Worm (Caenorhabditis elegans) whole organism, L1 larva: ENCODE results near the gene R05A10.8.

Experiments
- C16A3.4 ChIP-seq: fragments of 150-350 bp; optimal IDR thresholded peaks from 2 replicates; lab custom pipeline; 2014; ENCODE audit warnings: missing biosample characterization, missing genetic modification characterization
- F16B12.6 ChIP-seq: fragments of 150-350 bp; optimal IDR thresholded peaks from 2 replicates; lab custom pipeline; 2014; ENCODE audit warnings: missing biosample characterization, missing genetic modification characterization
- Y116A8C.19 ChIP-seq: sonication (generic microtip); optimal IDR thresholded peaks from 2 replicates; lab custom pipeline; 2016; ENCODE audit warnings: missing compliant biosample characterization, missing genetic modification characterization, borderline replicate concordance
- aha-1 ChIP-seq: fragments of 150-350 bp; optimal IDR thresholded peaks from 2 replicates; lab custom pipeline; 2014; ENCODE audit warnings: missing biosample characterization, missing genetic modification characterization
- ceh-82 ChIP-seq, 3 experiments: fragments of 150-350 bp in 1 of 3; sonication (generic microtip) in 2 of 3; optimal IDR thresholded peaks; 2 replicates each; lab custom pipeline; 2014 to 2017; ENCODE audit warnings: missing biosample characterization in 3 of 3, missing genetic modification characterization in 3 of 3
- ceh-90 ChIP-seq: sonication (generic microtip); optimal IDR thresholded peaks from 2 replicates; lab custom pipeline; 2016; ENCODE audit warnings: missing genetic modification characterization, missing compliant biosample characterization
- efl-1 ChIP-seq, 4 experiments: fragments of 150-350 bp; optimal IDR thresholded peaks in 3 of 4; peaks in 1 of 4; 1 replicate in 1 of 4; 2 replicates in 3 of 4; lab custom pipeline; 2014; ENCODE audit warnings: missing biosample characterization in 2 of 4, missing genetic modification characterization in 2 of 4, missing genetic modification reagents in 2 of 4
- egl-27 ChIP-seq, 2 experiments: fragments of 150-350 bp in 1 of 2; sonication (generic microtip); optimal IDR thresholded peaks; 3 replicates each; lab custom pipeline; 2017 to 2018; ENCODE audit warnings: missing biosample characterization in 2 of 2, missing genetic modification characterization in 2 of 2, missing genetic modification reagents in 2 of 2
- fkh-4 ChIP-seq: sonication (generic microtip); optimal IDR thresholded peaks from 2 replicates; lab custom pipeline; 2016; ENCODE audit warnings: missing compliant biosample characterization, missing genetic modification characterization, borderline replicate concordance
- fos-1 ChIP-seq: fragments of 150-350 bp; optimal IDR thresholded peaks from 2 replicates; lab custom pipeline; 2014; ENCODE audit warnings: missing biosample characterization, missing genetic modification characterization
- grh-1 ChIP-seq: fragments of 200-800 bp; sonication (Bioruptor generic); IDR thresholded peaks from 2 replicates; pipeline ENCODE4 v1.3.6; 2022; ENCODE audit warnings: missing genetic modification reagents, missing genetic modification characterization, missing compliant biosample characterization
- hlh-17 ChIP-seq: fragments of 200-800 bp; sonication (Bioruptor generic); optimal IDR thresholded peaks from 2 replicates; lab custom pipeline; 2018; ENCODE audit warnings: missing genetic modification characterization, mild to moderate bottlenecking, missing compliant biosample characterization, moderate library complexity, borderline replicate concordance
- irx-1 ChIP-seq: sonication (generic microtip); optimal IDR thresholded peaks from 2 replicates; lab custom pipeline; 2016; ENCODE audit warnings: missing genetic modification characterization, missing compliant biosample characterization
- jun-1 ChIP-seq: fragments of 150-350 bp; optimal IDR thresholded peaks from 2 replicates; lab custom pipeline; 2014; ENCODE audit warnings: missing biosample characterization, missing genetic modification reagents, missing genetic modification characterization
- lin-13 ChIP-seq: fragments of 150-350 bp; optimal IDR thresholded peaks from 2 replicates; lab custom pipeline; 2014; ENCODE audit warnings: missing biosample characterization, missing genetic modification reagents, missing genetic modification characterization
- lin-35 ChIP-seq, 2 experiments: fragments of 150-350 bp; optimal IDR thresholded peaks; 2 replicates each; lab custom pipeline; 2014; ENCODE audit warnings: missing biosample characterization in 2 of 2, missing genetic modification characterization in 2 of 2, missing genetic modification reagents in 2 of 2
- lin-39 ChIP-seq: fragments of 150-350 bp; optimal IDR thresholded peaks from 2 replicates; lab custom pipeline; 2014; ENCODE audit warnings: missing biosample characterization, missing genetic modification reagents, missing genetic modification characterization
- lir-3 ChIP-seq: sonication (generic microtip); optimal IDR thresholded peaks from 2 replicates; lab custom pipeline; 2016; ENCODE audit warnings: mild to moderate bottlenecking, missing genetic modification characterization, moderate library complexity, missing compliant biosample characterization; ENCODE audit not compliant: poor library complexity
- mef-2 ChIP-seq: fragments of 150-350 bp; optimal IDR thresholded peaks from 2 replicates; lab custom pipeline; 2014; ENCODE audit warnings: missing biosample characterization, missing genetic modification characterization
- nhr-76 ChIP-seq: sonication (generic microtip); optimal IDR thresholded peaks from 2 replicates; lab custom pipeline; 2017; ENCODE audit warnings: missing biosample characterization, missing genetic modification characterization
- nhr-77 ChIP-seq: fragments of 150-350 bp; optimal IDR thresholded peaks from 2 replicates; lab custom pipeline; 2014; ENCODE audit warnings: missing biosample characterization, missing genetic modification characterization
- nhr-85 ChIP-seq: sonication (generic microtip); peaks from one replicate; lab custom pipeline; 2016; ENCODE audit warnings: missing genetic modification characterization, inconsistent platforms, missing compliant biosample characterization
- nhr-90 ChIP-seq: sonication (generic microtip); optimal IDR thresholded peaks from 2 replicates; lab custom pipeline; 2016; ENCODE audit warnings: mild to moderate bottlenecking, missing genetic modification characterization, missing compliant biosample characterization; ENCODE audit not compliant: poor library complexity
- sup-37 ChIP-seq: fragments of 200-800 bp; sonication (Bioruptor generic); optimal IDR thresholded peaks from 2 replicates; lab custom pipeline; 2018; ENCODE audit warnings: mild to moderate bottlenecking, missing genetic modification characterization, missing compliant biosample characterization
- swsn-7 ChIP-seq: sonication (generic microtip); optimal IDR thresholded peaks from 2 replicates; lab custom pipeline; 2016; ENCODE audit warnings: missing genetic modification characterization, missing compliant biosample characterization
- tlp-1 ChIP-seq: fragments of 150-350 bp; optimal IDR thresholded peaks from 2 replicates; lab custom pipeline; 2014; ENCODE audit warnings: missing biosample characterization, missing genetic modification characterization
- unc-130 ChIP-seq: fragments of 150-350 bp; optimal IDR thresholded peaks from 2 replicates; lab custom pipeline; 2017; ENCODE audit warnings: missing biosample characterization, missing genetic modification characterization, inconsistent platforms
- unc-62 ChIP-seq: fragments of 150-350 bp; optimal IDR thresholded peaks from 2 replicates; lab custom pipeline; 2014; ENCODE audit warnings: missing biosample characterization, missing genetic modification reagents, missing genetic modification characterization
- unc-86 ChIP-seq: sonication (generic microtip); optimal IDR thresholded peaks from 2 replicates; lab custom pipeline; 2016; ENCODE audit warnings: missing genetic modification characterization, missing compliant biosample characterization
- zag-1 ChIP-seq: fragments of 150-350 bp; optimal IDR thresholded peaks from 2 replicates; lab custom pipeline; 2014; ENCODE audit warnings: missing biosample characterization, missing genetic modification characterization
- zip-4 ChIP-seq: fragments of 200-800 bp; sonication (Bioruptor generic); optimal IDR thresholded peaks from 2 replicates; lab custom pipeline; 2018; ENCODE audit warnings: mild to moderate bottlenecking, missing genetic modification characterization, moderate library complexity, missing compliant biosample characterization
- ztf-11 ChIP-seq, 2 experiments: sonication (generic microtip); optimal IDR thresholded peaks; 2 replicates each; lab custom pipeline; 2016 to 2017; ENCODE audit warnings: missing genetic modification characterization in 2 of 2, missing biosample characterization in 1 of 2, missing compliant biosample characterization in 1 of 2

The R05A10.8 gene

ce11 chrIV:14143042-14143441 is 14.9 kb downstream of the R05A10.8 start:
- TF ChIP-seq tlp-1, result no peak
- no peak for TF ChIP-seq efl-1 (optimal IDR thresholded peaks at IDR 0.05; lab: Kevin White, UChicago)
- TF ChIP-seq efl-1 (GFP tag; optimal IDR thresholded peaks at IDR 0.05 in 1 of 2; lab: Kevin White, UChicago), result peak in 1 of 2 experiments; percentile 17
- TF ChIP-seq, all 84 proteins: peak for 1

ce11 chrIV:14137063-14137462 is 20.9 kb downstream of the R05A10.8 start, which contains the start of gene srz-31:
Gene srz-31 (plus strand): TSS chrIV:14137363.
- TF ChIP-seq nhr-76 (tag; lab: Kevin White, UChicago) (no peak), grh-1 (no peak), ceh-90 (tag; lab: Kevin White, UChicago) (no peak), F16B12.6 (tag; lab: Kevin White, UChicago) (no peak)

ce11 chrIV:14133400-14133799 is 24.6 kb downstream of the R05A10.8 start:
- no peak for TF ChIP-seq jun-1 (tag; lab: Kevin White, UChicago)
- no peak for TF ChIP-seq irx-1 (tag; lab: Kevin White, UChicago)
- TF ChIP-seq fkh-4 (tag; lab: Kevin White, UChicago), result no peak
- TF ChIP-seq ceh-82 (tag; optimal IDR thresholded peaks at IDR 0.05; lab: Kevin White, UChicago), result no peak
- TF ChIP-seq unc-130 (tag; lab: Kevin White, UChicago), result no peak
- TF ChIP-seq C16A3.4 (tag; lab: Kevin White, UChicago), result no peak
- TF ChIP-seq fos-1, result no peak
- TF ChIP-seq swsn-7 (tag; lab: Kevin White, UChicago), result no peak
- no peak for TF ChIP-seq lir-3
- no peak for TF ChIP-seq hlh-17 (GFP tag; lab: Kevin White, UChicago)
- TF ChIP-seq mef-2 (tag; lab: Kevin White, UChicago), result no peak

ce11 chrIV:14131770-14132169 is 26.2 kb downstream of the R05A10.8 start, which contains the start of gene srz-59:
Gene srz-59 (plus strand): TSS chrIV:14132070.
- TF ChIP-seq lin-35 (GFP tag; optimal IDR thresholded peaks at IDR 0.05; lab: Kevin White, UChicago) (no peak), ztf-11 (tag; optimal IDR thresholded peaks at IDR 0.05; lab: Kevin White, UChicago) (no peak), nhr-85 (tag; lab: Kevin White, UChicago) (no peak)

- TF ChIP-seq nhr-77 (tag; lab: Kevin White, UChicago) (no peak), unc-62 (GFP tag; lab: Kevin White, UChicago) (no peak), ceh-82 (tag; optimal IDR thresholded peaks at IDR 0.05; lab: Kevin White, UChicago) (no peak), nhr-90 (no peak), zip-4 (GFP tag; lab: Kevin White, UChicago) (no peak), sup-37 (GFP tag; lab: Kevin White, UChicago) (no peak), unc-86 (tag; lab: Kevin White, UChicago) (no peak), zag-1 (tag; lab: Kevin White, UChicago) (no peak), F16B12.6 (tag; lab: Kevin White, UChicago) (no peak), lin-13 (GFP tag; lab: Kevin White, UChicago) (no peak), nhr-85 (tag; lab: Kevin White, UChicago) (no peak), hlh-17 (GFP tag; lab: Kevin White, UChicago) (no peak), tlp-1 (no peak), fkh-4 (tag; lab: Kevin White, UChicago) (no peak), Y116A8C.19 (tag; lab: Kevin White, UChicago) (no peak), egl-27 (tag; optimal IDR thresholded peaks at IDR 0.05; lab: Kevin White, UChicago) (no peak), lin-39 (tag; lab: Kevin White, UChicago) (no peak), jun-1 (tag; lab: Kevin White, UChicago) (no peak), aha-1 (tag; lab: Kevin White, UChicago) (no peak)
Measured at ce11 chrIV:14129091-14129490, 28.9 kb downstream of the R05A10.8 start, which contains the start of gene srz-42. Gene srz-42 (plus strand): TSS chrIV:14129391.
